Fruit fly (Drosophila melanogaster): ENCODE measurements around the gene CG14218.

- no peak for TF ChIP-seq insv (optimal IDR thresholded peaks at IDR 0.05)
- no peak for TF ChIP-seq ttk (optimal IDR thresholded peaks at IDR 0.05)
Observed at dm6 chrX:19583317-19583716, 1.5 kb upstream of the CG14218 start, which contains the start of gene CG14204.
